Worm (Caenorhabditis elegans) whole organism, L4 larva: Measurements from ENCODE around the gene C55A6.11.

Experiments used
- D1046.2 ChIP-seq: fragments of 200-800 bp; sonication (Bioruptor generic); IDR thresholded peaks from 2 replicates; pipeline ENCODE4 v1.3.6; 2022; ENCODE audit warnings: missing genetic modification characterization, missing compliant biosample characterization
- F10B5.3 ChIP-seq: sonication (generic microtip); optimal IDR thresholded peaks from 2 replicates; lab custom pipeline; 2016; ENCODE audit warnings: mild to moderate bottlenecking, missing genetic modification characterization, missing compliant biosample characterization
- F26F4.8 ChIP-seq: fragments of 200-800 bp; sonication (Bioruptor generic); conservative IDR thresholded peaks from 2 replicates; pipeline ENCODE4 v1.3.6; 2022; ENCODE audit warnings: missing genetic modification characterization, missing compliant biosample characterization
- F44E2.7 ChIP-seq: fragments of 200-800 bp; sonication (Bioruptor generic); IDR thresholded peaks from 2 replicates; pipeline ENCODE4 v2.1.2; 2022; ENCODE audit warnings: missing genetic modification characterization, missing compliant biosample characterization
- F49E8.2 ChIP-seq: sonication (generic microtip); optimal IDR thresholded peaks from 2 replicates; lab custom pipeline; 2016; ENCODE audit warnings: missing compliant biosample characterization, mild to moderate bottlenecking, missing genetic modification characterization, borderline replicate concordance
- T26A8.4 ChIP-seq: fragments of 200-800 bp; sonication (Bioruptor generic); IDR thresholded peaks from 2 replicates; pipeline ENCODE4 v1.3.6; 2022; ENCODE audit warnings: missing genetic modification characterization, missing compliant biosample characterization
- Y105C5A.15 ChIP-seq: fragments of 200-800 bp; sonication (Bioruptor generic); IDR thresholded peaks from 2 replicates; pipeline ENCODE4 v1.3.6; 2022; ENCODE audit warnings: missing genetic modification characterization, missing compliant biosample characterization
- Y5F2A.4 ChIP-seq: fragments of 200-800 bp; sonication (Bioruptor generic); optimal IDR thresholded peaks from 2 replicates; lab custom pipeline; 2018; ENCODE audit warnings: mild to moderate bottlenecking, missing genetic modification characterization, missing compliant biosample characterization
- Y75B8A.6 ChIP-seq: fragments of 200-800 bp; sonication (Bioruptor generic); IDR thresholded peaks from 2 replicates; pipeline ENCODE4 v1.3.6; 2022; ENCODE audit warnings: missing genetic modification reagents, missing genetic modification characterization, missing compliant biosample characterization
- ZK337.2 ChIP-seq: fragments of 200-800 bp; sonication (Bioruptor generic); IDR thresholded peaks from 2 replicates; pipeline ENCODE4 v1.3.6; 2022; ENCODE audit warnings: missing genetic modification reagents, missing genetic modification characterization, missing compliant biosample characterization
- aly-2 ChIP-seq: sonication (generic microtip); optimal IDR thresholded peaks from 2 replicates; lab custom pipeline; 2018; ENCODE audit warnings: missing biosample characterization, missing genetic modification characterization
- attf-4 ChIP-seq: sonication (generic microtip); optimal IDR thresholded peaks from 3 replicates; lab custom pipeline; 2017; ENCODE audit warnings: missing biosample characterization, missing genetic modification characterization
- ceh-32 ChIP-seq: sonication (generic microtip); optimal IDR thresholded peaks from 2 replicates; lab custom pipeline; 2016; ENCODE audit warnings: mild to moderate bottlenecking, missing genetic modification characterization, missing compliant biosample characterization; ENCODE audit not compliant: poor library complexity
- ceh-44 ChIP-seq: fragments of 200-800 bp; sonication (Bioruptor generic); IDR thresholded peaks from 2 replicates; pipeline ENCODE4 v1.3.6; 2022; ENCODE audit warnings: missing genetic modification reagents, missing genetic modification characterization, missing compliant biosample characterization
- cey-2 ChIP-seq: sonication (generic microtip); optimal IDR thresholded peaks from 3 replicates; lab custom pipeline; 2017; ENCODE audit warnings: missing genetic modification characterization, mild to moderate bottlenecking, missing compliant biosample characterization, antibody characterized with exemption, borderline replicate concordance; ENCODE audit not compliant: insufficient read depth
- ctbp-1 ChIP-seq: fragments of 200-800 bp; sonication (Bioruptor generic); IDR thresholded peaks from 2 replicates; pipeline ENCODE4 v1.3.6; 2022; ENCODE audit warnings: missing genetic modification reagents, missing genetic modification characterization, missing compliant biosample characterization
- daf-12 ChIP-seq: fragments of 150-350 bp; optimal IDR thresholded peaks from 2 replicates; lab custom pipeline; 2014; ENCODE audit warnings: missing biosample characterization, missing genetic modification reagents, missing genetic modification characterization
- duxl-1 ChIP-seq: sonication (generic microtip); optimal IDR thresholded peaks from 2 replicates; lab custom pipeline; 2016; ENCODE audit warnings: mild to moderate bottlenecking, missing genetic modification characterization, moderate library complexity, missing compliant biosample characterization; ENCODE audit not compliant: poor library complexity
- dve-1 ChIP-seq: sonication (generic microtip); optimal IDR thresholded peaks from 2 replicates; lab custom pipeline; 2017; ENCODE audit warnings: antibody characterized with exemption, mild to moderate bottlenecking, missing genetic modification characterization, missing compliant biosample characterization; ENCODE audit not compliant: insufficient read depth
- fkh-10 ChIP-seq: fragments of 150-350 bp; optimal IDR thresholded peaks from 2 replicates; lab custom pipeline; 2014; ENCODE audit warnings: missing biosample characterization, missing genetic modification reagents, missing genetic modification characterization
- fos-1 ChIP-seq: fragments of 150-350 bp; optimal IDR thresholded peaks from 2 replicates; lab custom pipeline; 2014; ENCODE audit warnings: missing biosample characterization, missing genetic modification characterization
- hlh-30 ChIP-seq: sonication (generic microtip); optimal IDR thresholded peaks from 2 replicates; lab custom pipeline; 2017; ENCODE audit warnings: antibody characterized with exemption, mild to moderate bottlenecking, missing genetic modification characterization, missing compliant biosample characterization; ENCODE audit not compliant: insufficient read depth
- hmg-1.1 ChIP-seq: fragments of 200-800 bp; sonication (Bioruptor generic); IDR thresholded peaks from 2 replicates; pipeline ENCODE4 v1.3.6; 2022; ENCODE audit warnings: missing genetic modification reagents, missing genetic modification characterization, missing compliant biosample characterization
- lin-1 ChIP-seq: fragments of 200-800 bp; sonication (Bioruptor generic); IDR thresholded peaks from 2 replicates; pipeline ENCODE4 v1.3.6; 2022; ENCODE audit warnings: missing genetic modification reagents, missing genetic modification characterization, missing compliant biosample characterization
- lin-13 ChIP-seq: fragments of 150-350 bp; optimal IDR thresholded peaks from 2 replicates; lab custom pipeline; 2014; ENCODE audit warnings: missing biosample characterization, missing genetic modification reagents, missing genetic modification characterization
- lin-39 ChIP-seq: fragments of 150-350 bp; optimal IDR thresholded peaks from 2 replicates; lab custom pipeline; 2014; ENCODE audit warnings: missing biosample characterization, missing genetic modification reagents, missing genetic modification characterization
- lir-3 ChIP-seq: sonication (generic microtip); optimal IDR thresholded peaks from 2 replicates; lab custom pipeline; 2016; ENCODE audit warnings: mild to moderate bottlenecking, missing genetic modification characterization, missing compliant biosample characterization
- mdl-1 ChIP-seq, 2 experiments: fragments of 150-350 bp in 1 of 2; sonication (generic microtip) in 1 of 2; optimal IDR thresholded peaks; 2 replicates each; lab custom pipeline; 2014 to 2017; ENCODE audit warnings: missing biosample characterization in 2 of 2, missing genetic modification characterization in 2 of 2
- mes-2 ChIP-seq: sonication (generic microtip); optimal IDR thresholded peaks from 2 replicates; lab custom pipeline; 2016; ENCODE audit warnings: missing genotype, mild to moderate bottlenecking, missing genetic modification characterization, missing compliant biosample characterization; ENCODE audit not compliant: poor library complexity, severe bottlenecking
- mxl-2 ChIP-seq: fragments of 200-800 bp; sonication (Bioruptor generic); conservative IDR thresholded peaks from 2 replicates; pipeline ENCODE4 v1.3.6; 2022; ENCODE audit warnings: missing genetic modification reagents, missing genetic modification characterization, missing compliant biosample characterization
- nhr-10 ChIP-seq: fragments of 150-350 bp; optimal IDR thresholded peaks from 2 replicates; lab custom pipeline; 2014; ENCODE audit warnings: missing biosample characterization, missing genetic modification characterization
- nhr-102 ChIP-seq: sonication (generic microtip); optimal IDR thresholded peaks from 2 replicates; lab custom pipeline; 2016; ENCODE audit warnings: mild to moderate bottlenecking, missing genetic modification characterization, moderate library complexity, missing compliant biosample characterization
- nhr-11 ChIP-seq: fragments of 150-350 bp; optimal IDR thresholded peaks from 2 replicates; lab custom pipeline; 2014; ENCODE audit warnings: missing biosample characterization, missing genetic modification characterization
- nhr-111 ChIP-seq: fragments of 200-800 bp; sonication (Bioruptor generic); optimal IDR thresholded peaks from 2 replicates; lab custom pipeline; 2018; ENCODE audit warnings: mild to moderate bottlenecking, missing genetic modification characterization, missing compliant biosample characterization
- nhr-237 ChIP-seq: sonication (generic microtip); optimal IDR thresholded peaks from 2 replicates; lab custom pipeline; 2017; ENCODE audit warnings: missing biosample characterization, missing genetic modification characterization
- nhr-25 ChIP-seq: sonication (generic microtip); optimal IDR thresholded peaks from 2 replicates; lab custom pipeline; 2017; ENCODE audit warnings: missing genetic modification characterization, mild to moderate bottlenecking, missing compliant biosample characterization, antibody characterized with exemption, moderate library complexity, borderline replicate concordance; ENCODE audit not compliant: insufficient read depth
- nhr-6 ChIP-seq: fragments of 150-350 bp; optimal IDR thresholded peaks from 2 replicates; lab custom pipeline; 2014; ENCODE audit warnings: missing biosample characterization, missing genetic modification characterization
- nhr-77 ChIP-seq: fragments of 150-350 bp; optimal IDR thresholded peaks from 2 replicates; lab custom pipeline; 2014; ENCODE audit warnings: missing biosample characterization, missing genetic modification characterization
- pha-4 ChIP-seq, 2 experiments: fragments of 150-350 bp in 1 of 2; fragments of 200-800 bp in 1 of 2; sonication (Bioruptor generic) in 1 of 2; IDR thresholded peaks in 1 of 2; optimal IDR thresholded peaks in 1 of 2; 2 replicates each; pipeline versions ENCODE4 v1.3.6 to Lab custom; 2014 to 2022; ENCODE audit warnings: missing genetic modification characterization in 2 of 2, missing genetic modification reagents in 2 of 2, missing biosample characterization in 1 of 2, missing compliant biosample characterization in 1 of 2
- pqm-1 ChIP-seq: sonication (generic microtip); optimal IDR thresholded peaks from 2 replicates; lab custom pipeline; 2017; ENCODE audit warnings: missing biosample characterization, missing genetic modification characterization
- saeg-2 ChIP-seq: fragments of 200-800 bp; sonication (Bioruptor generic); IDR thresholded peaks from 2 replicates; pipeline ENCODE4 v1.3.6; 2022; ENCODE audit warnings: missing genetic modification reagents, missing genetic modification characterization, missing compliant biosample characterization
- set-16 ChIP-seq: fragments of 200-800 bp; sonication (Bioruptor generic); IDR thresholded peaks from 2 replicates; pipeline ENCODE4 v1.3.6; 2022; ENCODE audit warnings: missing genetic modification reagents, missing genetic modification characterization, missing compliant biosample characterization
- snpc-1.2 ChIP-seq: fragments of 200-800 bp; sonication (Bioruptor generic); IDR thresholded peaks from 2 replicates; pipeline ENCODE4 v1.3.6; 2022; ENCODE audit warnings: missing genetic modification reagents, missing genetic modification characterization, missing compliant biosample characterization
- spr-1 ChIP-seq: sonication (generic microtip); optimal IDR thresholded peaks from 2 replicates; lab custom pipeline; 2016; ENCODE audit warnings: mild to moderate bottlenecking, missing genetic modification characterization, missing compliant biosample characterization
- tag-97 ChIP-seq: fragments of 200-800 bp; sonication (Bioruptor generic); IDR thresholded peaks from 2 replicates; pipeline ENCODE4 v1.3.6; 2022; ENCODE audit warnings: missing genetic modification characterization, missing compliant biosample characterization
- tra-1 ChIP-seq: fragments of 200-800 bp; sonication (Bioruptor generic); IDR thresholded peaks from 2 replicates; pipeline ENCODE4 v1.3.6; 2022; ENCODE audit warnings: missing genetic modification reagents, missing genetic modification characterization, missing compliant biosample characterization
- unc-130 ChIP-seq: sonication (generic microtip); optimal IDR thresholded peaks from 2 replicates; lab custom pipeline; 2016; ENCODE audit warnings: missing genetic modification reagents, missing genetic modification characterization, missing compliant biosample characterization
- vab-7 ChIP-seq: fragments of 200-800 bp; sonication (Bioruptor generic); IDR thresholded peaks from 2 replicates; pipeline ENCODE4 v1.3.6; 2022; ENCODE audit warnings: missing genetic modification reagents, missing genetic modification characterization, missing compliant biosample characterization
- zfp-3 ChIP-seq: fragments of 200-800 bp; sonication (Bioruptor generic); conservative IDR thresholded peaks from 2 replicates; pipeline ENCODE4 v1.3.6; 2022; ENCODE audit warnings: missing genetic modification reagents, missing genetic modification characterization, missing compliant biosample characterization
- zip-2 ChIP-seq: fragments of 150-350 bp; optimal IDR thresholded peaks from 2 replicates; lab custom pipeline; 2014; ENCODE audit warnings: missing biosample characterization, missing genetic modification characterization

C55A6.11 gene

DNA sequence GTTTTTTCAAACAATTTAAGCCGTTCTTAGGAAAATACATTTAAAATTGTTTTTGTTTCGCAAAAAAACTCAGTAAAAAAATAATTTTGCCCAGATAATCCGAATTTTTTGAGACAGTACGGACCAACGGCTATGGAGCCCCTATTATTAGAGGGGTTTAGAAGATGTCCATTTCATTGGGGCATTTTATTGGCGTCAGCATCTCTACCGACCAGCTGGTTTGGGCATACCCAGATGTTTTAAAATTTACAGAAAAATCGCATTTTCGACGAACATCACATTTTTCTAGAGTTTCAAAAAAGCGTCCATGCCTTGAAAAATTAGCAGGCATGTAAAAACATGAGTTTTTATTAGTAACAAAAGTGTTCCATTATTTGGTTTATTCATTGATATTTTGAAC lies 21.0 kb downstream of the C55A6.11 start (continued):
- no peak for TF ChIP-seq mxl-2
- no peak for TF ChIP-seq ceh-32 (tag; lab: Kevin White, UChicago)
- TF ChIP-seq mes-2 (tag; lab: Kevin White, UChicago), result no peak
- TF ChIP-seq nhr-11 (tag; lab: Kevin White, UChicago), result no peak
- TF ChIP-seq ceh-44 (GFP tag; lab: Robert Waterston, UW), result no peak
- no peak for TF ChIP-seq daf-12 (tag; lab: Kevin White, UChicago)
- no peak for TF ChIP-seq nhr-10
- TF ChIP-seq lin-13, result no peak
- TF ChIP-seq tag-97 (GFP tag; lab: Robert Waterston, UW), result no peak
- TF ChIP-seq pha-4 (GFP tag; IDR thresholded peaks at IDR 0.05; lab: Robert Waterston, UW), result 0 out of 2 replicates have a peak, but pooled peaks have one; percentile 44
- TF ChIP-seq pha-4 (tag; optimal IDR thresholded peaks at IDR 0.05; lab: Kevin White, UChicago), result no peak
- TF ChIP-seq lin-1 (GFP tag; lab: Robert Waterston, UW), result no peak
- peak; percentile 30; the same call in 1 of the 2 replicates for TF ChIP-seq vab-7
- no peak for TF ChIP-seq attf-4 (tag; lab: Kevin White, UChicago)
- no peak for TF ChIP-seq unc-130 (GFP tag; lab: Kevin White, UChicago)
- TF ChIP-seq F10B5.3 (tag; lab: Kevin White, UChicago), result no peak
- TF ChIP-seq nhr-77 (tag; lab: Kevin White, UChicago), result no peak
- no peak for TF ChIP-seq mdl-1 (tag; optimal IDR thresholded peaks at IDR 0.05; lab: Kevin White, UChicago)
- TF ChIP-seq zfp-3 (GFP tag; lab: Robert Waterston, UW), result no peak
- no peak for TF ChIP-seq F44E2.7 (GFP tag; lab: Robert Waterston, UW)
- no peak for TF ChIP-seq hlh-30 (tag; lab: Kevin White, UChicago)
- no peak for TF ChIP-seq ctbp-1 (GFP tag; lab: Robert Waterston, UW)
- TF ChIP-seq D1046.2, result peak; percentile 82; the same call in 1 of the 2 replicates
- TF ChIP-seq pqm-1, result no peak
- TF ChIP-seq nhr-25 (tag; lab: Kevin White, UChicago), result no peak
- no peak for TF ChIP-seq saeg-2 (GFP tag; lab: Robert Waterston, UW)
- no peak for TF ChIP-seq set-16
- TF ChIP-seq F26F4.8, result no peak
- TF ChIP-seq nhr-102 (tag; lab: Kevin White, UChicago), result no peak
- TF ChIP-seq aly-2 (tag; lab: Kevin White, UChicago), result no peak
- TF ChIP-seq dve-1 (tag; lab: Kevin White, UChicago), result no peak
- TF ChIP-seq hmg-1.1 (GFP tag; lab: Robert Waterston, UW), result 0 out of 2 replicates have a peak, but pooled peaks have one; percentile 33
- TF ChIP-seq nhr-6 (tag; lab: Kevin White, UChicago), result no peak
- no peak for TF ChIP-seq F49E8.2 (tag; lab: Kevin White, UChicago)
- TF ChIP-seq cey-2 (tag; lab: Kevin White, UChicago), result no peak
- no peak for TF ChIP-seq fkh-10 (GFP tag; lab: Kevin White, UChicago)
- TF ChIP-seq spr-1, result no peak
- no peak for TF ChIP-seq zip-2 (tag; lab: Kevin White, UChicago)
- TF ChIP-seq snpc-1.2 (GFP tag; lab: Robert Waterston, UW), result 0 out of 2 replicates have a peak, but pooled peaks have one; percentile 6
- no peak for TF ChIP-seq Y105C5A.15 (GFP tag; lab: Robert Waterston, UW)
- TF ChIP-seq nhr-237 (tag; lab: Kevin White, UChicago), result no peak
- no peak for TF ChIP-seq duxl-1 (tag; lab: Kevin White, UChicago)
- no peak for TF ChIP-seq fos-1 (tag; lab: Kevin White, UChicago)
- 0 out of 2 replicates have a peak, but pooled peaks have one; percentile 9 for TF ChIP-seq tra-1 (GFP tag; lab: Robert Waterston, UW)
- no peak for TF ChIP-seq nhr-111 (GFP tag; lab: Kevin White, UChicago)
- no peak for TF ChIP-seq lin-39 (tag; lab: Kevin White, UChicago)
- TF ChIP-seq Y5F2A.4 (GFP tag; lab: Kevin White, UChicago), result no peak
- TF ChIP-seq ZK337.2 (GFP tag; lab: Robert Waterston, UW), result no peak
- TF ChIP-seq lir-3 (tag; lab: Kevin White, UChicago), result no peak
- no peak for TF ChIP-seq Y75B8A.6 (GFP tag; lab: Robert Waterston, UW)
- no peak for TF ChIP-seq T26A8.4 (GFP tag; lab: Robert Waterston, UW)
